Worm (Caenorhabditis elegans): ENCODE data around the gene F56D6.21.

DNA sequence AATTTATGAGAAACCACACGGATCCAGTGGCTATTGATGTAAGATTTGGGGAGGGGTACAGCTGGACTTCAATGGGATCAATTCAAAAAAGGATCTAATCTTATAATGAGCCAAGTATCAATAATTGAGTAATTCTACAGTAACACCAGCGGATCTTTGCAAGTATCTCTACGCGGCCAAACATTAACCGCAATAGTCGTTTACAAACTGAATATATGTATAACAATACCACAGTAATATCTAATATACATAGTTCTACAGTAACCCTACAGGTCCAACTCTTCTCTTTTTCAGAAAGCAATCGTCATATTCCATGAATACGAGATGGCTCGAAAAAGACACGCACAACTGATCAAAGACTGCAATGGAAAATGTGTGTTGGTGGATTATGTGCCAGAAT lies 12.7 kb upstream of the F56D6.21 start, which contains the start of gene F56D6.9:
- no peak for TF ChIP-seq lin-11 (tag; optimal IDR thresholded peaks at IDR 0.05)
- no peak for TF ChIP-seq ceh-2 (tag; optimal IDR thresholded peaks at IDR 0.05)
- TF ChIP-seq pqm-1 (tag; optimal IDR thresholded peaks at IDR 0.05): no peak
- TF ChIP-seq unc-86 (tag; optimal IDR thresholded peaks at IDR 0.05): no peak
- no peak for TF ChIP-seq fkh-10 (GFP tag; optimal IDR thresholded peaks at IDR 0.05)
- no peak for TF ChIP-seq pros-1 (tag; optimal IDR thresholded peaks at IDR 0.05)
- no peak for TF ChIP-seq nfya-1 (tag; optimal IDR thresholded peaks at IDR 0.05)
- TF ChIP-seq ceh-34 (tag; optimal IDR thresholded peaks at IDR 0.05): no peak

Data from whole organism, late embryonic.